Worm (Caenorhabditis elegans): ENCODE results near the gene F54H12.5.

Gene F54H12.5

DNA sequence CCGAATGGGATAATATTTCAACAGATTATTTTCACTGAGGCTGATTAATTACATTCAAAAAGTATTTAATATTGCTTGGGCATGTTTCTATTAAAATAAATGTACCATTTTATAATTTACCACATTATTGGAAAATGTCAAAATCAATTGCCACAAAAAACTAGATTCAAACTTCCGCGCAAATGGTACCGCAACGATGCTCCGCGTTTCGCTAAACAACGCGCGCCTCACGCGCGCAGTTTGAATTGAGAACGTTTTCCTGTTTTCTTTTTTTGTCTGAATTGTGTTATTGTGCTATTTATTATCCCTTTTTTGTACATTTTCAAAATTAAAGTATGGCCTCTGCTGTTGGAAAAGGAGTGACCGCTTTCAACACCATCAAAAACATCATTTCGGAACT, 31.1 kb downstream of the F54H12.5 start, which contains the start of gene C29E4.12 (continued):
- TF ChIP-seq egl-27 (tag; optimal IDR thresholded peaks at IDR 0.05) (no peak), nhr-77 (tag; optimal IDR thresholded peaks at IDR 0.05) (peak; percentile 61), ztf-11 (tag; optimal IDR thresholded peaks at IDR 0.05) (peak in 1 of 2 experiments; percentile 18), fos-1 (tag; optimal IDR thresholded peaks at IDR 0.05) (peak; percentile 7), ceh-90 (tag; optimal IDR thresholded peaks at IDR 0.05) (peak; percentile 34)

DNA sequence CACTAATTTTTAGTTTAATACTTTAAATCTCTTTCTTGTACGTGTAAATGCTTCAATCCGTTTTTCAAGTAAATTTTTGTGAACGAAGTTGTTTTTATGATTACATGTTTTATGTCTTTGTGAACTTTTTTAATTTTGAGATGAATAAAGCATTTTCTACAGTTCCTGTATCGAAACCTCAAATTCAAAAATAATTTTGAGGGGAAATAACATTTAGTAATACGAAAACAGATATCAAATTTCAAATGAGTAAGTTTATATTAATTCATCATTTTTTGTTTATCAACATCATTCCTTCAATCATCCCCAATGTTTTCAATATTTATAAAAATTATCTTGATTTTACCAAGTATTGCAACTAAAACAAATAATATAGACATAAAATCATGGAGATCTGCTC, 34.4 kb downstream of the F54H12.5 start, which contains the start of gene C29E4.10:
C29E4.10 (plus strand) TSS at position 301 of the 400 bp plus-strand sequence.
- TF ChIP-seq F16B12.6 (tag; optimal IDR thresholded peaks at IDR 0.05) (no peak), dsc-1 (tag; optimal IDR thresholded peaks at IDR 0.05) (no peak), vab-15 (tag; optimal IDR thresholded peaks at IDR 0.05) (no peak), skn-1 (tag; optimal IDR thresholded peaks at IDR 0.05) (no peak), lir-3 (tag; optimal IDR thresholded peaks at IDR 0.05; ENCODE audit: poor library complexity) (no peak), nhr-19 (GFP tag; conservative IDR thresholded peaks at IDR 0.05) (no peak), lsy-2 (tag; optimal IDR thresholded peaks at IDR 0.05) (no peak)

DNA sequence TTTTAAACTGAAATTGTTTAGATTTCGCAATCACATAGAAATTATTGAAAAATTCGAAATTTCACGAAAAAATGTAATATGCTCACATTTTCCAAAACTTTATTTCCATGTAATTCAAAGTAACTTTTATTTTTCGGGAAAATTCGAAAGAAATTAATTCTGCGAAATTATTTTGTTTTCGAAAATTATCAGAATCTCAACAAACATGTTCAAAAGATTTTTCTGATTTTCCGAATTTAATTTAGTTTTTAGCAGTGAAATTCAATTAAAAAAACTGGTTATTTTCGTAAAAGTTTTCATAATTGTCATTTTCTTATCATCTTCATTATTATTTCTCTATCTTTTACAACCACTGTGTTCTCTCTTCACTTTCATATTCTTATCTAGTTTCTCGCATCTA, 38.7 kb downstream of the F54H12.5 start, which contains the start of gene ran-2:
ran-2 (plus strand) TSS at position 301 of the 400 bp plus-strand sequence.
- peak in 1 of 2 experiments; percentile 11 for TF ChIP-seq lin-35 (GFP tag; optimal IDR thresholded peaks at IDR 0.05)
- TF ChIP-seq nhr-90 (tag; optimal IDR thresholded peaks at IDR 0.05; ENCODE audit: poor library complexity) = no peak

DNA sequence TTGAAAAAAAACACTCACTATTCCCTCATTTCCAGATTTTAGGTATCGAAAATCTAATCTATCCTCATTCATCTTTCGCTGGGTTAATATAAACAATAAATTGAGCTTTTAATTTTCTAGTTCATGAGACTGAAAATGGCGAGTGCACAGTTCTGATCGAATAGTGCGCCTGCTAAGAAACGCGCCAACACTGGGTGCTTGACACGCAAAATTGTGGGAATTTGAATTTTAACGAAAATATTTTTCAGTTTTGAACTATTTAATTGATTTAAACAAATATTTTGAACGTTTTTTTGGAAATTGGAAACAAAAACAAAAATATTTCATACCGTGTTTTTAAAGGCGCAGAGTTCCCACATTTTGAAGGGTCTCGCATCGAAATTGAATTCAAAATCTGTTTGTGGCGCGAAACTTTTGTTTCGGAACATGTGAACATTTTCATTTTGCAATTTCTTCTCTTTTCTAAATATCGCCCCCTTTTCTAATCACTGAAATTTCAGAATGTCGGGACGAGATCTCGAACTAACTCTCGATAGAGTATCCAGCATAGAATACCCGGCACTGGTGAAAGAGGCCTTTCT, 43.3 kb downstream of the F54H12.5 start, which contains the start of the genes C29E4.13 and npp-15:
C29E4.13 (minus strand) TSS at position 169 of the 581 bp plus-strand sequence.
npp-15 (plus strand) TSS at position 495 of the 581 bp plus-strand sequence.
- no peak for TF ChIP-seq unc-62 (GFP tag; optimal IDR thresholded peaks at IDR 0.05)
- no peak for TF ChIP-seq Y116A8C.19 (tag; optimal IDR thresholded peaks at IDR 0.05; ENCODE audit: borderline replicate concordance)
- no peak for TF ChIP-seq tbx-2 (tag; optimal IDR thresholded peaks at IDR 0.05)
- TF ChIP-seq vab-15 (tag; optimal IDR thresholded peaks at IDR 0.05) = no peak
- no peak for TF ChIP-seq sox-4 (tag; optimal IDR thresholded peaks at IDR 0.05)
- TF ChIP-seq lin-14 (GFP tag; optimal IDR thresholded peaks at IDR 0.05) = no peak
- no peak for TF ChIP-seq ceh-8 (GFP tag; optimal IDR thresholded peaks at IDR 0.05)
- no peak for TF ChIP-seq ets-5 (GFP tag; IDR thresholded peaks at IDR 0.05)
- no peak for TF ChIP-seq nhr-84 (tag; optimal IDR thresholded peaks at IDR 0.05)
- no peak for TF ChIP-seq hlh-17 (GFP tag; optimal IDR thresholded peaks at IDR 0.05; ENCODE audit: borderline replicate concordance)
- peak; percentile 70 for TF ChIP-seq mep-1 (tag; optimal IDR thresholded peaks at IDR 0.05)
- no peak for TF ChIP-seq nhr-47 (tag; optimal IDR thresholded peaks at IDR 0.05)
- no peak for TF ChIP-seq fkh-8 (tag; optimal IDR thresholded peaks at IDR 0.05)
- peak; percentile 51 for TF ChIP-seq nhr-20 (tag; optimal IDR thresholded peaks at IDR 0.05)
- no peak for TF ChIP-seq mef-2 (tag; optimal IDR thresholded peaks at IDR 0.05)
- no peak for TF ChIP-seq hlh-4 (tag; optimal IDR thresholded peaks at IDR 0.05)
- no peak for TF ChIP-seq lir-3 (tag; optimal IDR thresholded peaks at IDR 0.05; ENCODE audit: poor library complexity)
- no peak for TF ChIP-seq aha-1 (tag; optimal IDR thresholded peaks at IDR 0.05)
- TF ChIP-seq nhr-76 (tag; optimal IDR thresholded peaks at IDR 0.05) = no peak
- peak; percentile 55 for TF ChIP-seq C16A3.4 (tag; optimal IDR thresholded peaks at IDR 0.05)
- TF ChIP-seq skn-1 (tag; optimal IDR thresholded peaks at IDR 0.05) = peak; percentile 24
- peak; percentile 64 for TF ChIP-seq rnt-1 (tag; optimal IDR thresholded peaks at IDR 0.05)
- TF ChIP-seq snu-23 (GFP tag; optimal IDR thresholded peaks at IDR 0.05) = peak; percentile 63
- TF ChIP-seq nhr-71 (tag; optimal IDR thresholded peaks at IDR 0.05) = peak; percentile 53
- no peak for TF ChIP-seq mab-9 (GFP tag; IDR thresholded peaks at IDR 0.05)
- TF ChIP-seq lsy-2 (tag; optimal IDR thresholded peaks at IDR 0.05) = peak; percentile 64 to 74
- TF ChIP-seq C04F5.9 (tag; optimal IDR thresholded peaks at IDR 0.05) = no peak
- no peak for TF ChIP-seq grh-1 (GFP tag; IDR thresholded peaks at IDR 0.05)
- TF ChIP-seq dsc-1 (tag; optimal IDR thresholded peaks at IDR 0.05) = no peak
- no peak for TF ChIP-seq nhr-12 (tag; optimal IDR thresholded peaks at IDR 0.05)
- no peak for TF ChIP-seq sptf-1 (tag; optimal IDR thresholded peaks at IDR 0.05)
- no peak for TF ChIP-seq aly-2 (tag; optimal IDR thresholded peaks at IDR 0.05)
- TF ChIP-seq unc-86 (tag; optimal IDR thresholded peaks at IDR 0.05) = peak; percentile 15
- no peak for TF ChIP-seq C34B4.2 (tag; optimal IDR thresholded peaks at IDR 0.05)
- TF ChIP-seq nhr-90 (tag; optimal IDR thresholded peaks at IDR 0.05; ENCODE audit: poor library complexity) = peak; percentile 27
- TF ChIP-seq ceh-90 (tag; optimal IDR thresholded peaks at IDR 0.05) = no peak
- no peak for TF ChIP-seq ces-1 (GFP tag; optimal IDR thresholded peaks at IDR 0.05)
- no peak; the same call in 1 of the 2 replicates for TF ChIP-seq nhr-19 (GFP tag; conservative IDR thresholded peaks at IDR 0.05)
- TF ChIP-seq nhr-11 (tag; optimal IDR thresholded peaks at IDR 0.05) = no peak
